Worm (Caenorhabditis elegans): Measurements from ENCODE around the gene C01G5.4.

- TF ChIP-seq lin-32 (GFP tag; optimal IDR thresholded peaks at IDR 0.05) (no peak), snpc-4 (tag; optimal IDR thresholded peaks at IDR 0.05) (no peak), ztf-11 (tag; optimal IDR thresholded peaks at IDR 0.05) (no peak), nhr-28 (tag; optimal IDR thresholded peaks at IDR 0.05) (no peak), nhr-237 (tag; optimal IDR thresholded peaks at IDR 0.05) (no peak), mls-2 (tag; optimal IDR thresholded peaks at IDR 0.05) (no peak)
Observed at ce11 chrIV:6529832-6530231, 1.7 kb upstream of the C01G5.4 start.

Measured in whole organism, mixed stage, embryonic.